Worm (Caenorhabditis elegans) whole organism, L2 larva: ENCODE results near the gene blos-1.

Experiments
- C34F6.9 ChIP-seq: fragments of 150-350 bp; optimal IDR thresholded peaks from 2 replicates; lab custom pipeline; 2014; ENCODE audit warnings: missing biosample characterization, missing genetic modification characterization
- R02D3.7 ChIP-seq: fragments of 150-350 bp; optimal IDR thresholded peaks from 2 replicates; lab custom pipeline; 2014; ENCODE audit warnings: missing biosample characterization, missing genetic modification characterization
- Y55F3AM.14 ChIP-seq: fragments of 200-800 bp; sonication (Bioruptor generic); optimal IDR thresholded peaks from 2 replicates; lab custom pipeline; 2018; ENCODE audit warnings: mild to moderate bottlenecking, missing genetic modification characterization, missing compliant biosample characterization
- blmp-1 ChIP-seq: sonication (generic microtip); optimal IDR thresholded peaks from 2 replicates; lab custom pipeline; 2017; ENCODE audit warnings: missing genetic modification characterization, mild to moderate bottlenecking, missing compliant biosample characterization, antibody characterized with exemption, moderate library complexity; ENCODE audit not compliant: insufficient read depth
- ceh-82 ChIP-seq: fragments of 150-350 bp; optimal IDR thresholded peaks from 2 replicates; lab custom pipeline; 2014; ENCODE audit warnings: missing biosample characterization, missing genetic modification characterization
- dmd-4 ChIP-seq: sonication (generic microtip); optimal IDR thresholded peaks from 2 replicates; lab custom pipeline; 2017; ENCODE audit warnings: missing biosample characterization, missing genetic modification characterization
- fos-1 ChIP-seq: fragments of 150-350 bp; optimal IDR thresholded peaks from 2 replicates; lab custom pipeline; 2014; ENCODE audit warnings: missing biosample characterization, missing genetic modification characterization
- gmeb-1 ChIP-seq: fragments of 150-350 bp; optimal IDR thresholded peaks from 2 replicates; lab custom pipeline; 2014; ENCODE audit warnings: missing biosample characterization, missing genetic modification characterization
- lin-13 ChIP-seq: fragments of 150-350 bp; optimal IDR thresholded peaks from 2 replicates; lab custom pipeline; 2014; ENCODE audit warnings: missing biosample characterization, missing genetic modification reagents, missing genetic modification characterization
- nhr-129 ChIP-seq: fragments of 150-350 bp; optimal IDR thresholded peaks from 2 replicates; lab custom pipeline; 2014; ENCODE audit warnings: missing biosample characterization, missing genetic modification characterization
- nhr-21 ChIP-seq: fragments of 150-350 bp; optimal IDR thresholded peaks from 2 replicates; lab custom pipeline; 2014; ENCODE audit warnings: missing biosample characterization, missing genetic modification characterization
- nhr-23 ChIP-seq: fragments of 150-350 bp; optimal IDR thresholded peaks from 2 replicates; lab custom pipeline; 2014; ENCODE audit warnings: missing biosample characterization, missing genetic modification reagents, missing genetic modification characterization
- nhr-6 ChIP-seq: fragments of 150-350 bp; optimal IDR thresholded peaks from 2 replicates; lab custom pipeline; 2014; ENCODE audit warnings: missing biosample characterization, missing genetic modification characterization
- nhr-77 ChIP-seq: fragments of 150-350 bp; optimal IDR thresholded peaks from 2 replicates; lab custom pipeline; 2014; ENCODE audit warnings: missing biosample characterization, missing genetic modification characterization
- peb-1 ChIP-seq: fragments of 150-350 bp; optimal IDR thresholded peaks from 2 replicates; lab custom pipeline; 2014; ENCODE audit warnings: missing biosample characterization, missing genetic modification characterization
- skn-1 ChIP-seq: sonication (generic microtip); optimal IDR thresholded peaks from 2 replicates; lab custom pipeline; 2017; ENCODE audit warnings: missing biosample characterization, missing genetic modification characterization
- zag-1 ChIP-seq: fragments of 150-350 bp; optimal IDR thresholded peaks from 2 replicates; lab custom pipeline; 2014; ENCODE audit warnings: missing biosample characterization, missing genetic modification characterization
- ztf-11 ChIP-seq: sonication (generic microtip); optimal IDR thresholded peaks from 2 replicates; lab custom pipeline; 2017; ENCODE audit warnings: missing biosample characterization, missing genetic modification characterization

The blos-1 gene

DNA sequence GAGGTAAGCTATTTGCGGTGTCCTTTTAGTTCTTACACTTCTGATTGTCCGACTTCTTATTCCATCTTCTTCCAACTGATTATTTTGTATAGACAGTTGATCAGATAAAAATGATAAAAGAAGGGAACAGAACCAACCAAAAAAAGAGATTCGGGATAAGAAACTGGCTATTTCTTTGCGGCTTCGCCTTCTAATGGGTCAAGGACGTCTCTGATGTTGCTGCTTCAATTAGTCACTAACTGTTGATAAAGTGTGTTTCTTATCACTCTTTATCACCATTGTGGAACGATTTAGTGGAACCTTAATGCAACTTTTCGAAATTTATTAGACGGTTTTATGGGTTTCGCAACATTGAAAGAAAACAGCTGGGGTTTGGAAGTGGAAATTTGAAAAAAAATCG, 41.5 kb downstream of the blos-1 start:
- TF ChIP-seq nhr-6 (tag; lab: Kevin White, UChicago) (no peak), lin-13 (GFP tag; lab: Kevin White, UChicago) (no peak), ceh-82 (tag; lab: Kevin White, UChicago) (no peak), nhr-23 (tag; lab: Kevin White, UChicago) (no peak), peb-1 (tag; lab: Kevin White, UChicago) (no peak), nhr-21 (tag; lab: Kevin White, UChicago) (peak; percentile 7), R02D3.7 (tag; lab: Kevin White, UChicago) (no peak), C34F6.9 (tag; lab: Kevin White, UChicago) (no peak), zag-1 (tag; lab: Kevin White, UChicago) (no peak), nhr-77 (no peak), skn-1 (tag; lab: Kevin White, UChicago) (no peak), ztf-11 (tag; lab: Kevin White, UChicago) (no peak), Y55F3AM.14 (GFP tag; lab: Kevin White, UChicago) (no peak), nhr-129 (tag; lab: Kevin White, UChicago) (no peak), fos-1 (tag; lab: Kevin White, UChicago) (peak; percentile 58), blmp-1 (tag; lab: Kevin White, UChicago) (no peak), dmd-4 (tag; lab: Kevin White, UChicago) (no peak), gmeb-1 (tag; lab: Kevin White, UChicago) (no peak)
